Fruit fly (Drosophila melanogaster) S2 (cell line): Measurements from ENCODE around the gene Mink.

Experiments used
- CG8478 ChIP-seq: fragments of >200 bp; optimal IDR thresholded peaks from 2 replicates; lab custom pipeline; 2018
- CTCF ChIP-seq, 2 experiments: fragments of >200 bp; optimal IDR thresholded peaks; 2 replicates each; lab custom pipeline; 2018

The Mink gene

DNA sequence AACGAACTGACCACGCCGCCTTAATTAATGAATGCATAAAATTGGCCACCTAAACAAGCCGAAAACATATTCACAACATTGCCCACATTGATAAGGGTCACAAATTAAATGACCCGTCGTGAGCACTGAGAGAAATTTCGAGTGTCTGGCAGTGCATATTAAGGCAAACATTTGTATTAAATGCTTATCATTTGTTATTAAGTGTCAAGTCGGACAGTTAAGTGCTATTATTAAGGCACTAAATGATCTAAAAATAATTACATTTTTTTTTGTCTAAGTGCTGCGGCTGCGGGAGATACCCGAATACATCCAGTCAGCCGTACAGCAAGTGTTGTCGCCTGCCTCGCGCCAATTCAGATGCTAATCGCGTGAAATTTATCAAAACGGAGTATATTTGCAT, 40.2 kb downstream of the Mink start:
- TF ChIP-seq CG8478 (lab: Kevin White, UChicago) (no peak), CTCF (optimal IDR thresholded peaks at IDR 0.05; lab: Kevin White, UChicago) (no peak)

- TF ChIP-seq CTCF (optimal IDR thresholded peaks at IDR 0.05; lab: Kevin White, UChicago) (no peak), CG8478 (lab: Kevin White, UChicago) (no peak)
These were observed 43.1 kb downstream of the Mink start for dm6 chr3R:24965403-24965802.

DNA sequence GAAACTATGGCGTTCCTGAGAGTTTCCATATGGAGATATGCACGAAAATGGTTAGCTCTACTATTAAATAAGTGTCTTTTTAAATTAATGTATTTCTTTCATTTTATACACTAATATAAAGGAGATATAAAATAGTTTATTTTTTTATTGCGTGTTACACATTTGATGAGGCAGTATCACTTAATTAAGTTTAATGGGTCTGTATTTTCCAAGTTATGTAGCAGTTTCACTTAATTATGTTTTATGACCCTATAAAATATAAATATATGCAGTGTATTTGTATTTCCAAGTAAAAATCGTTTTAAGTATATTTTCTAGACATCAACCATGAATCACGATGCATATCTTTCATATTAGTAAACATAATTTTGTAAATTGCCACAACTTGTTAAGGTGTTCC, 44.3 kb downstream of the Mink start:
- TF ChIP-seq CG8478 (lab: Kevin White, UChicago), result no peak
- no peak for TF ChIP-seq CTCF (optimal IDR thresholded peaks at IDR 0.05; lab: Kevin White, UChicago)

dm6 chr3R:24968015-24968414, 45.7 kb downstream of the Mink start:
- TF ChIP-seq CTCF (optimal IDR thresholded peaks at IDR 0.05; lab: Kevin White, UChicago) (no peak), CG8478 (lab: Kevin White, UChicago) (no peak)

dm6 chr3R:24968888-24969287, 46.6 kb downstream of the Mink start:
- TF ChIP-seq CTCF (optimal IDR thresholded peaks at IDR 0.05; lab: Kevin White, UChicago) (no peak), CG8478 (lab: Kevin White, UChicago) (no peak)

- TF ChIP-seq CTCF (optimal IDR thresholded peaks at IDR 0.05; lab: Kevin White, UChicago) (no peak), CG8478 (lab: Kevin White, UChicago) (no peak)
These were observed 48.2 kb downstream of the Mink start for dm6 chr3R:24970323-24971067.
